Fruit fly (Drosophila melanogaster) whole organism, embryonic: ENCODE measurements around the gene scramb2.

Experiments
- CG10147 ChIP-seq: fragments of 200-800 bp; sonication (Bioruptor generic); optimal IDR thresholded peaks from 2 replicates; lab custom pipeline; 2019; ENCODE audit warnings: missing biosample characterization, mild to moderate bottlenecking, missing genetic modification characterization, moderate library complexity
- CG10543 ChIP-seq: fragments of 200-800 bp; sonication (Bioruptor generic); optimal IDR thresholded peaks from 3 replicates; lab custom pipeline; 2017; ENCODE audit warnings: missing biosample characterization, mild to moderate bottlenecking, missing genetic modification characterization, moderate library complexity
- CG10959 ChIP-seq: fragments of 200-800 bp; sonication (Bioruptor generic); IDR thresholded peaks from 2 replicates; pipeline ENCODE4 v1.3.6; 2022; ENCODE audit warnings: missing biosample characterization, missing genetic modification characterization
- CG12071 ChIP-seq: fragments of 200-800 bp; sonication (Bioruptor generic); optimal IDR thresholded peaks from 3 replicates; lab custom pipeline; 2018; ENCODE audit warnings: missing biosample characterization, mild to moderate bottlenecking, missing genetic modification characterization
- CG12104 ChIP-seq: fragments of 200-800 bp; sonication (Bioruptor generic); optimal IDR thresholded peaks from 3 replicates; lab custom pipeline; 2016; ENCODE audit warnings: missing biosample characterization, missing genetic modification characterization
- CG12942 ChIP-seq: fragments of 200-800 bp; sonication (Bioruptor generic); optimal IDR thresholded peaks from 3 replicates; lab custom pipeline; 2016; ENCODE audit warnings: missing biosample characterization, missing genetic modification characterization
- CG13775 ChIP-seq: fragments of 200-800 bp; sonication (Bioruptor generic); optimal IDR thresholded peaks from 3 replicates; lab custom pipeline; 2017; ENCODE audit warnings: missing biosample characterization, mild to moderate bottlenecking, missing genetic modification characterization
- CG15514 ChIP-seq: fragments of 200-800 bp; sonication (Bioruptor generic); optimal IDR thresholded peaks from 3 replicates; lab custom pipeline; 2017; ENCODE audit warnings: missing biosample characterization, missing genetic modification characterization, mild to moderate bottlenecking, moderate library complexity, missing genetic modification reagents
- CG1602 ChIP-seq: fragments of 200-800 bp; sonication (Bioruptor generic); optimal IDR thresholded peaks from 3 replicates; lab custom pipeline; 2016; ENCODE audit warnings: missing biosample characterization, missing genetic modification characterization
- CG1792 ChIP-seq: fragments of 200-800 bp; sonication (Bioruptor generic); optimal IDR thresholded peaks from 2 replicates; lab custom pipeline; 2016; ENCODE audit warnings: missing biosample characterization, missing genetic modification characterization
- CG2116 ChIP-seq: fragments of 200-800 bp; sonication (Bioruptor generic); optimal IDR thresholded peaks from 3 replicates; lab custom pipeline; 2018; ENCODE audit warnings: missing biosample characterization, mild to moderate bottlenecking, missing genetic modification characterization
- CG2199 ChIP-seq: fragments of 200-800 bp; sonication (Bioruptor generic); IDR thresholded peaks from 3 replicates; pipeline ENCODE4 v1.3.6; 2022; ENCODE audit warnings: missing biosample characterization, missing genetic modification characterization
- CG30020 ChIP-seq: fragments of 200-800 bp; optimal IDR thresholded peaks from 2 replicates; lab custom pipeline; 2019; ENCODE audit warnings: missing biosample characterization, mild to moderate bottlenecking, missing genetic modification characterization, moderate library complexity
- CG30403 ChIP-seq: fragments of 200-800 bp; sonication (Bioruptor generic); optimal IDR thresholded peaks from 3 replicates; lab custom pipeline; 2016; ENCODE audit warnings: missing biosample characterization, missing genetic modification characterization
- CG30431 ChIP-seq: fragments of 200-800 bp; sonication (Bioruptor generic); optimal IDR thresholded peaks from 2 replicates; lab custom pipeline; 2017; ENCODE audit warnings: missing biosample characterization, missing genetic modification characterization
- CG3163 ChIP-seq: fragments of 200-800 bp; sonication (Bioruptor generic); optimal IDR thresholded peaks from 3 replicates; lab custom pipeline; 2016; ENCODE audit warnings: missing biosample characterization, missing genetic modification characterization
- CG32532 ChIP-seq: fragments of 200-800 bp; sonication (Bioruptor generic); IDR thresholded peaks from 2 replicates; pipeline ENCODE4 v1.3.6; 2022; ENCODE audit warnings: missing biosample characterization, missing genetic modification characterization
- CG4404 ChIP-seq: fragments of 200-800 bp; sonication (Bioruptor generic); IDR thresholded peaks from 2 replicates; pipeline ENCODE4 v1.3.6; 2022; ENCODE audit warnings: missing biosample characterization, missing genetic modification characterization
- CG4707 ChIP-seq: fragments of 200-800 bp; sonication (Bioruptor generic); optimal IDR thresholded peaks from 2 replicates; lab custom pipeline; 2018; ENCODE audit warnings: missing biosample characterization, mild to moderate bottlenecking, missing genetic modification characterization, moderate library complexity
- CG7271 ChIP-seq: fragments of 200-800 bp; sonication (Bioruptor generic); optimal IDR thresholded peaks from 2 replicates; lab custom pipeline; 2018; ENCODE audit warnings: missing biosample characterization, mild to moderate bottlenecking, missing genetic modification characterization, moderate library complexity
- CG9609 ChIP-seq: fragments of 200-800 bp; sonication (Bioruptor generic); optimal IDR thresholded peaks from 3 replicates; lab custom pipeline; 2016; ENCODE audit warnings: missing biosample characterization, missing genetic modification characterization
- CG9727 ChIP-seq: fragments of 200-800 bp; sonication (Bioruptor generic); optimal IDR thresholded peaks from 3 replicates; lab custom pipeline; 2017; ENCODE audit warnings: missing biosample characterization, mild to moderate bottlenecking, missing genetic modification characterization
- Hmx ChIP-seq: fragments of 200-800 bp; sonication (Bioruptor generic); optimal IDR thresholded peaks from 2 replicates; lab custom pipeline; 2016; ENCODE audit warnings: missing biosample characterization, missing genetic modification characterization
- Hsf ChIP-seq: fragments of 200-800 bp; sonication (Bioruptor generic); optimal IDR thresholded peaks from 3 replicates; lab custom pipeline; 2016; ENCODE audit warnings: missing biosample characterization, missing genetic modification characterization
- Med ChIP-seq: fragments of 200-800 bp; sonication (Bioruptor generic); peaks from one replicate; lab custom pipeline; 2016; ENCODE audit warnings: missing biosample characterization, missing genetic modification characterization, mild to moderate bottlenecking, inconsistent platforms, moderate library complexity
- Mrtf ChIP-seq: fragments of 200-800 bp; sonication (Bioruptor generic); IDR thresholded peaks from 3 replicates; pipeline ENCODE4 v1.3.6; 2022; ENCODE audit warnings: missing biosample characterization, missing genetic modification characterization
- NC2α ChIP-seq: fragments of 200-800 bp; sonication (Bioruptor generic); optimal IDR thresholded peaks from 2 replicates; lab custom pipeline; 2016; ENCODE audit warnings: missing biosample characterization, missing genetic modification characterization
- Nf-YC ChIP-seq: fragments of 200-800 bp; optimal IDR thresholded peaks from 3 replicates; lab custom pipeline; 2019; ENCODE audit warnings: missing biosample characterization, mild to moderate bottlenecking, missing genetic modification characterization, moderate library complexity
- Ptx1 ChIP-seq: fragments of 200-800 bp; sonication (Bioruptor generic); IDR thresholded peaks from 2 replicates; pipeline ENCODE4 v1.3.6; 2022; ENCODE audit warnings: missing biosample characterization, missing genetic modification characterization
- Scr ChIP-seq: fragments of 200-800 bp; sonication (Bioruptor generic); IDR thresholded peaks from 2 replicates; pipeline ENCODE4 v1.3.6; 2022; ENCODE audit warnings: missing biosample characterization, missing genetic modification characterization; ENCODE audit not compliant: partially characterized antibody
- Spps ChIP-seq: fragments of 200-800 bp; sonication (Bioruptor generic); optimal IDR thresholded peaks from 2 replicates; lab custom pipeline; 2018; ENCODE audit warnings: missing biosample characterization, mild to moderate bottlenecking, missing genetic modification characterization
- Taf1 ChIP-seq: fragments of 200-800 bp; sonication (Bioruptor generic); IDR thresholded peaks from 2 replicates; pipeline ENCODE4 v1.3.6; 2022; ENCODE audit warnings: missing biosample characterization, missing genetic modification characterization
- btn ChIP-seq: fragments of 200-800 bp; sonication (Bioruptor generic); optimal IDR thresholded peaks from 2 replicates; lab custom pipeline; 2016; ENCODE audit warnings: missing biosample characterization, missing genetic modification characterization
- cad ChIP-seq: fragments of >200 bp; optimal IDR thresholded peaks from 2 replicates; lab custom pipeline; 2017; ENCODE audit warnings: missing biosample characterization, missing genetic modification characterization
- cg ChIP-seq: fragments of 200-800 bp; sonication (Bioruptor generic); optimal IDR thresholded peaks from 3 replicates; lab custom pipeline; 2019; ENCODE audit warnings: missing biosample characterization, mild to moderate bottlenecking, missing genetic modification characterization, moderate library complexity
- crc ChIP-seq: fragments of 200-800 bp; sonication (Bioruptor generic); optimal IDR thresholded peaks from 2 replicates; lab custom pipeline; 2016; ENCODE audit warnings: missing biosample characterization, missing genetic modification characterization
- croc ChIP-seq: fragments of 200-800 bp; sonication (Bioruptor generic); conservative IDR thresholded peaks from 3 replicates; pipeline ENCODE4 v1.3.6; 2022; ENCODE audit warnings: missing biosample characterization, missing genetic modification characterization
- dmrt11E ChIP-seq: fragments of 200-800 bp; sonication (Bioruptor generic); optimal IDR thresholded peaks from 3 replicates; lab custom pipeline; 2018; ENCODE audit warnings: missing biosample characterization, mild to moderate bottlenecking, missing genetic modification characterization, moderate library complexity
- dysf ChIP-seq: fragments of 200-800 bp; sonication (Bioruptor generic); IDR thresholded peaks from 3 replicates; pipeline ENCODE4 v1.3.6; 2022; ENCODE audit warnings: missing biosample characterization, missing genetic modification characterization
- ftz-f1 ChIP-seq: fragments of 200-800 bp; sonication (Bioruptor generic); optimal IDR thresholded peaks from 2 replicates; lab custom pipeline; 2016; ENCODE audit warnings: missing biosample characterization, missing genetic modification characterization
- luna ChIP-seq: fragments of 200-800 bp; sonication (Bioruptor generic); optimal IDR thresholded peaks from 2 replicates; lab custom pipeline; 2016; ENCODE audit warnings: missing biosample characterization, missing genetic modification characterization
- mam ChIP-seq: fragments of 200-800 bp; sonication (Bioruptor generic); optimal IDR thresholded peaks from 3 replicates; lab custom pipeline; 2016; ENCODE audit warnings: missing biosample characterization, missing genetic modification characterization
- org-1 ChIP-seq: fragments of 200-800 bp; sonication (Bioruptor generic); optimal IDR thresholded peaks from 2 replicates; lab custom pipeline; 2017; ENCODE audit warnings: missing biosample characterization, missing genetic modification characterization
- pzg ChIP-seq: fragments of 200-800 bp; sonication (Bioruptor generic); optimal IDR thresholded peaks from 3 replicates; lab custom pipeline; 2018; ENCODE audit warnings: missing biosample characterization, mild to moderate bottlenecking, missing genetic modification characterization, moderate library complexity
- ssp ChIP-seq: fragments of 200-800 bp; sonication (Bioruptor generic); IDR thresholded peaks from 2 replicates; pipeline ENCODE4 v1.3.6; 2022; ENCODE audit warnings: missing biosample characterization, missing genetic modification characterization
- unc-4 ChIP-seq: fragments of 200-800 bp; sonication (Bioruptor generic); IDR thresholded peaks from 2 replicates; pipeline ENCODE4 v1.3.6; 2022; ENCODE audit warnings: missing biosample characterization, missing genetic modification characterization; ENCODE audit not compliant: partially characterized antibody
- unpg ChIP-seq: fragments of 200-800 bp; sonication (Bioruptor generic); optimal IDR thresholded peaks from 3 replicates; lab custom pipeline; 2018; ENCODE audit warnings: missing biosample characterization, mild to moderate bottlenecking, missing genetic modification characterization, moderate library complexity
- wor ChIP-seq: fragments of 200-800 bp; sonication (Bioruptor generic); IDR thresholded peaks from 2 replicates; pipeline ENCODE4 v1.3.6; 2022; ENCODE audit warnings: missing biosample characterization, missing genetic modification characterization
- yki ChIP-seq: fragments of >200 bp; optimal IDR thresholded peaks from 3 replicates; lab custom pipeline; 2018
- z ChIP-seq: fragments of 200-800 bp; sonication (Bioruptor generic); IDR thresholded peaks from 3 replicates; pipeline ENCODE4 v1.3.6; 2022; ENCODE audit warnings: missing biosample characterization, missing genetic modification characterization
- zfh2 ChIP-seq: fragments of 200-800 bp; sonication (Bioruptor generic); optimal IDR thresholded peaks from 2 replicates; lab custom pipeline; 2016; ENCODE audit warnings: missing biosample characterization, missing genetic modification characterization

Gene scramb2

dm6 chr3L:3090581-3091345, 44.2 kb upstream of the scramb2 start (continued):
- peak; percentile 39 for TF ChIP-seq CG9727 (GFP tag; lab: Kevin White, UChicago)
- peak; percentile 60 for TF ChIP-seq CG10959 (GFP tag; lab: Robert Waterston, UW)
- no peak for TF ChIP-seq CG7271
- peak; percentile 39 for TF ChIP-seq Hsf
- no peak for TF ChIP-seq Nf-YC (tag; lab: Kevin White, UChicago)
- peak; percentile 45 for TF ChIP-seq CG1792
- no peak for TF ChIP-seq org-1
- TF ChIP-seq pzg: peak; percentile 6
- TF ChIP-seq Spps: no peak
- TF ChIP-seq mam: peak; percentile 36
- peak; percentile 32 for TF ChIP-seq dmrt11E
- no peak for TF ChIP-seq CG10147 (GFP tag; lab: Kevin White, UChicago)
- TF ChIP-seq ssp (GFP tag; lab: Robert Waterston, UW): no peak
- no peak for TF ChIP-seq CG30431 (GFP tag; lab: Kevin White, UChicago)
- TF ChIP-seq CG2116 (GFP tag; lab: Kevin White, UChicago): no peak
- TF ChIP-seq CG30403 (GFP tag; lab: Kevin White, UChicago): peak; percentile 29
- TF ChIP-seq ftz-f1 (GFP tag; lab: Kevin White, UChicago): no peak
- TF ChIP-seq CG9609: no peak
- TF ChIP-seq dysf (GFP tag; lab: Robert Waterston, UW): peak; percentile 17; the same call in 1 of the 3 replicates
- TF ChIP-seq Mrtf (GFP tag; lab: Robert Waterston, UW): no peak
- TF ChIP-seq unpg (GFP tag; lab: Kevin White, UChicago): peak; percentile 50
- no peak for TF ChIP-seq CG13775 (GFP tag; lab: Kevin White, UChicago)
- no peak for TF ChIP-seq CG12104 (GFP tag; lab: Kevin White, UChicago)
- TF ChIP-seq unc-4 (GFP tag; lab: Robert Waterston, UW): 0 out of 2 replicates have a peak, but pooled peaks have one; percentile 26
- no peak for TF ChIP-seq Taf1 (GFP tag; lab: Robert Waterston, UW)
- no peak for TF ChIP-seq CG12942 (GFP tag; lab: Kevin White, UChicago)
- TF ChIP-seq Ptx1 (GFP tag; lab: Robert Waterston, UW): peak; percentile 27; the same call in 1 of the 2 replicates
- no peak for TF ChIP-seq CG4404 (GFP tag; lab: Robert Waterston, UW)
- no peak for TF ChIP-seq croc (GFP tag; lab: Robert Waterston, UW)
- TF ChIP-seq CG30020 (tag; lab: Kevin White, UChicago): no peak
- TF ChIP-seq Hmx (GFP tag; lab: Kevin White, UChicago): no peak
- peak; percentile 51; the same call in 1 of the 2 replicates for TF ChIP-seq CG32532 (GFP tag; lab: Robert Waterston, UW)
- TF ChIP-seq yki (lab: Kevin White, UChicago): no peak
- peak; percentile 8 for TF ChIP-seq NC2α (GFP tag; lab: Kevin White, UChicago)
- TF ChIP-seq luna (GFP tag; lab: Kevin White, UChicago): no peak
- TF ChIP-seq CG1602 (GFP tag; lab: Kevin White, UChicago): peak; percentile 9
- TF ChIP-seq CG10543 (GFP tag; lab: Kevin White, UChicago): no peak
- peak; percentile 31 for TF ChIP-seq CG3163 (GFP tag; lab: Kevin White, UChicago)
- TF ChIP-seq CG12071 (GFP tag; lab: Kevin White, UChicago): no peak
- TF ChIP-seq wor: no peak
- no peak for TF ChIP-seq CG4707 (GFP tag; lab: Kevin White, UChicago)
- no peak for TF ChIP-seq zfh2
- TF ChIP-seq crc (GFP tag; lab: Kevin White, UChicago): no peak
- TF ChIP-seq Scr (GFP tag; lab: Robert Waterston, UW): peak; percentile 25; the same call in 1 of the 2 replicates
- TF ChIP-seq cad (GFP tag; lab: Kevin White, UChicago): no peak
- peak; percentile 89 for TF ChIP-seq Med (GFP tag; lab: Kevin White, UChicago)
- TF ChIP-seq z (GFP tag; lab: Robert Waterston, UW): 0 out of 3 replicates have a peak, but pooled peaks have one; percentile 44
- TF ChIP-seq CG2199 (GFP tag; lab: Robert Waterston, UW): peak; percentile 69; the same call in 1 of the 3 replicates
- TF ChIP-seq btn (GFP tag; lab: Kevin White, UChicago): peak; percentile 24
- TF ChIP-seq cg (GFP tag; lab: Kevin White, UChicago): no peak
- TF ChIP-seq CG15514: no peak
